Worm (Caenorhabditis elegans): Measurements from ENCODE around the gene srsx-9.

DNA sequence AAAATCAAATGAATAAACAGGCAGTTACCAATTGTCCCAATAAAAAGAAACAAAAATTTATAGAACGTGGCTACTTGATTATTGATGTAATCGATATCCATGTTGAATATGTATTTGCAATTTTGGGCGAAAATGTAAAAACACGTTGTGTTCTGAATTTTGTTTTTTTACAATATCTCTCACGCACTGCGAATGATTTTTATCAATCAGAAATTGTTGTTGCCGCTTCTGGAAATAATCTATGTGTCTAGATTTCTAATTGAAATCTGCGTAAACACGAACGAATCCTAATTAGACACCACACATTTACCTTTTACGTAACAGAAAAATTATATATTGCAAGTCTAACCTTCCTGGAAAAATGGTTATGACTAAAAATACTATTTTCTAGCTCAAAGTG, 10.2 kb upstream of the srsx-9 start, which contains the start of gene srsx-13:
- no peak for TF ChIP-seq unc-86 (tag; optimal IDR thresholded peaks at IDR 0.05)
- TF ChIP-seq lin-15B (tag; optimal IDR thresholded peaks at IDR 0.05) = no peak
- TF ChIP-seq aly-2 (tag; optimal IDR thresholded peaks at IDR 0.05) = no peak
- no peak for TF ChIP-seq ama-1 (optimal IDR thresholded peaks at IDR 0.05)
- no peak for TF ChIP-seq nhr-11 (tag; optimal IDR thresholded peaks at IDR 0.05)
- TF ChIP-seq mdl-1 (tag; optimal IDR thresholded peaks at IDR 0.05) = no peak
- no peak for TF ChIP-seq elt-3 (tag; optimal IDR thresholded peaks at IDR 0.05)
- no peak for TF ChIP-seq elt-2 (tag; optimal IDR thresholded peaks at IDR 0.05)
- TF ChIP-seq fkh-10 (GFP tag; optimal IDR thresholded peaks at IDR 0.05) = no peak
- TF ChIP-seq irx-1 (tag; optimal IDR thresholded peaks at IDR 0.05) = no peak
- no peak for TF ChIP-seq nhr-47 (tag; optimal IDR thresholded peaks at IDR 0.05)

Data from whole organism, L1 larva.